Worm (Caenorhabditis elegans): ENCODE results near the gene atf-2.
A peak's percentile ranks its signal among the peaks of the same experiment; 100 is the strongest.

Gene atf-2

DNA sequence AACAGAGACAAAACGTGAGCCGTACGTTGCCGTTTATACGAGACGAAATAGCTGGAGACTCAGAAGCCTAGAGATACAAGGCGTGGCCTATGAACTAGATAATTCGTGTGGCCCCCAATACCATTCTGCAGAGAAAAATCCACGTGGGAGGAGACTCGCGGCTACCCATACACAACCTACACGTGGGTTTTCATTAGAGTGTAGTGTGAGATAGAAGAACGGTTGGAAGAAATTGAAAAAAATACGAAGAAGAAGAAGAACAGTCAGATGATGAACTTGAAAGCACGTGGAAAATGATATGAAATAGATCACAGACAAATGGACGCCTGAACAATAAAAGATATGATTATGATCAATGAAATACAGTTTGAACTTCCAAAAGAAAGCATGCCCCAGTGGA lies 13.3 kb downstream of the atf-2 start:
- TF ChIP-seq die-1 (tag; optimal IDR thresholded peaks at IDR 0.05) (peak; percentile 11), somi-1 (GFP tag; optimal IDR thresholded peaks at IDR 0.05) (peak; percentile 80), nhr-90 (tag; optimal IDR thresholded peaks at IDR 0.05) (no peak), lin-26 (GFP tag; IDR thresholded peaks at IDR 0.05) (peak; percentile 70; the same call in 1 of the 2 replicates), C06A6.2 (GFP tag; conservative IDR thresholded peaks at IDR 0.05) (0 out of 2 replicates have a peak, but pooled peaks have one; percentile 20), cebp-1 (GFP tag; IDR thresholded peaks at IDR 0.05) (no peak), cebp-1 (tag; optimal IDR thresholded peaks at IDR 0.05) (peak; percentile 29), nhr-80 (tag; optimal IDR thresholded peaks at IDR 0.05) (no peak), K11D2.4 (GFP tag; IDR thresholded peaks at IDR 0.05) (0 out of 2 replicates have a peak, but pooled peaks have one; percentile 37), dox-1 (GFP tag; IDR thresholded peaks at IDR 0.05) (0 out of 2 replicates have a peak, but pooled peaks have one; percentile 41)

ce11 chrII:8766475-8766874 lies 14.7 kb downstream of the atf-2 start, which contains the start of the genes nsph-1.1 and K08F8.15:
Gene nsph-1.1, plus strand, starts transcription at chrII:8766775.
Gene K08F8.15, plus strand, starts transcription at chrII:8766809.
- TF ChIP-seq T07F8.4 (tag; optimal IDR thresholded peaks at IDR 0.05) = no peak
- no peak for TF ChIP-seq hsf-1 (GFP tag; IDR thresholded peaks at IDR 0.05)
- TF ChIP-seq rec-8 (tag; optimal IDR thresholded peaks at IDR 0.05) = no peak
- no peak for TF ChIP-seq lir-1 (GFP tag; conservative IDR thresholded peaks at IDR 0.05)

DNA sequence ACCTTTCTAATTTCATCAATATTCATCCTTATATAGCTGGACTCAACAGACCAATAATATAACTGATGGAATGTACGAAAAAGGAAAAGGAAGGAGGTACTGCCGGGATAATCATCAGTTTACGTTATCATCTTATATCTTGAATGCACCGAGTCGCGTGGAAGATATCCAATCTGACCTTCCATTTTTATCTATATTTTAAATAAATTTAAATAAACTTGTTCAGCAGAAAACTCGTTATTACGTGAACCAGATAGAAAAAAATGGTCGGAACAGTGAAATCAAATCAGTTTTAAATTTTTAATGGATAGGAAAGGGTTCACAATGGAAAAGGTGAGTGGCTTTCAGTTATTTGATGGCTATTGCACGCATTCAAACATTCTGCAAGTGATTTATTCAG lies 15.1 kb downstream of the atf-2 start, which contains the start of gene pah-1:
Gene pah-1, minus strand, starts transcription at position 101 of the 400 bp plus-strand sequence.
- no peak for TF ChIP-seq cebp-1 (GFP tag; IDR thresholded peaks at IDR 0.05)
- TF ChIP-seq cebp-1 (tag; optimal IDR thresholded peaks at IDR 0.05) = no peak
- TF ChIP-seq sptf-2 (GFP tag; optimal IDR thresholded peaks at IDR 0.05) = no peak
- TF ChIP-seq egrh-3 (GFP tag; IDR thresholded peaks at IDR 0.05) = no peak
- TF ChIP-seq hrde-1 (tag; optimal IDR thresholded peaks at IDR 0.05; ENCODE audit: borderline replicate concordance) = no peak
- TF ChIP-seq F57A8.1 (GFP tag; optimal IDR thresholded peaks at IDR 0.05) = no peak
- no peak for TF ChIP-seq xnd-1 (tag; optimal IDR thresholded peaks at IDR 0.05)
- TF ChIP-seq chd-7 (tag; optimal IDR thresholded peaks at IDR 0.05) = no peak
- no peak for TF ChIP-seq F52B5.7 (tag; optimal IDR thresholded peaks at IDR 0.05)
- TF ChIP-seq madf-6 (GFP tag; IDR thresholded peaks at IDR 0.05) = no peak
- TF ChIP-seq lin-35 (GFP tag; optimal IDR thresholded peaks at IDR 0.05) = no peak
- TF ChIP-seq sea-2 (GFP tag; IDR thresholded peaks at IDR 0.05) = no peak
- no peak for TF ChIP-seq K12H6.12 (tag; optimal IDR thresholded peaks at IDR 0.05)
- TF ChIP-seq nhr-179 (tag; optimal IDR thresholded peaks at IDR 0.05) = no peak
- TF ChIP-seq attf-5 (GFP tag; optimal IDR thresholded peaks at IDR 0.05) = no peak
- TF ChIP-seq attf-6 (GFP tag; IDR thresholded peaks at IDR 0.05) = no peak
- no peak for TF ChIP-seq F22D6.2 (tag; optimal IDR thresholded peaks at IDR 0.05)
- TF ChIP-seq ceh-58 (GFP tag; IDR thresholded peaks at IDR 0.05) = no peak

DNA sequence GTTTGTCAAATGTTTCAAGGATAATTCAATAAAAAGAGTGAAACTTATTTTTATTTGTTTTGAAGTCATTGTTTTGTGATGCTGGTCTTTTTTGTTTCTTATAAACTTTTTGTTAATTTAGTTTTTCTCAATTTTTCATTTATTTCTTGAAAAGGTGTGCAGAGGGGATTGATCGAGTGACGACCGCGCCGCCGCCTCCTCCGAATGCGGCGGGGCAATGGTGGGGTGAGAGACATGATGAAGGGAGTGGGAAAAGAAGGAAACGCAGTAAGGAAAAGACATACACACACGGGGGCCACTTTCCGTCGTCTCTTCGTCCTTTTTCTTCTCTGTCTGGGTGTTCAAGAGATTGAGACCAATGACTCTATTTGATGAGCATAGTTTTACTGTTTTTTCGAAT lies 17.6 kb downstream of the atf-2 start:
- TF ChIP-seq B0035.1 (tag; optimal IDR thresholded peaks at IDR 0.05) (no peak), hmg-1.2 (GFP tag; IDR thresholded peaks at IDR 0.05) (peak; percentile 41; the same call in 1 of the 2 replicates), F23B12.7 (tag; optimal IDR thresholded peaks at IDR 0.05; ENCODE audit: insufficient read depth) (peak; percentile 32), mes-4 (tag; optimal IDR thresholded peaks at IDR 0.05) (no peak), dox-1 (GFP tag; IDR thresholded peaks at IDR 0.05) (0 out of 2 replicates have a peak, but pooled peaks have one; percentile 29), F39B2.1 (GFP tag; IDR thresholded peaks at IDR 0.05) (no peak), madf-10 (tag; optimal IDR thresholded peaks at IDR 0.05) (peak; percentile 8)
